Worm (Caenorhabditis elegans): Measurements from ENCODE around the gene K12H6.5.

DNA sequence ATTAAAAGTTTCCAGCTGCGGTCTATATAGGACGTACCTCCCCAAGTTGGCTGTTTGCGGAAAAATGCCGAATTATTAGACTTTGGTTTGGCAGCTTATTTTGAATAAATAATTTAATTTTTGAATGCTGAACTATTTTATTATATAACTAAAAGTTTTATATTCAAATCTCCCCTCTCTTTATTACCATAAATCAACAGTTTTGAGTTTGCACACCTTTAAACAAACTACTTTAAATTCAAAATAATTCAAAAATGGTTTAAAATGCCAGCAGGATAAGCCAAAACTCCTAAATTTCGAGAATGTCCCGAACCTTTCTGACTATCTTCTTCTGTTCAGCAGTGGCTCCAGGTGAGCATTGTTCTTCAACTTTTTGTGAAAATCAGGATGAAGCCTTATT, 46.7 kb downstream of the K12H6.5 start, which contains the start of gene F08D12.3:
- no peak for TF ChIP-seq him-1 (tag; optimal IDR thresholded peaks at IDR 0.05)
- no peak for TF ChIP-seq dao-5 (tag; optimal IDR thresholded peaks at IDR 0.05)
- TF ChIP-seq W03F9.2 (tag; optimal IDR thresholded peaks at IDR 0.05): no peak

All from whole organism, L4/young adult.